In genomic region chrII:2090605-2091004, ce11 we compare ENCODE assay signal across 1 worm cellular context.
A peak's percentile ranks its signal among the peaks of the same experiment; 100 is the strongest.
TF ChIP-seq lines count a peak whose summit lies in the region.

TSS of gene trpl-5 (minus strand) at chrII:2090636.

TF ChIP-seq in whole organism, L4 larva, 104 proteins besides CTCF, POLR2A, EP300 and RAD21 (continued from another document):
- TF ChIP-seq daf-16 (GFP tag; optimal IDR thresholded peaks at IDR 0.05; lab: Kevin White, UChicago) (no peak), daf-16 (tag; optimal IDR thresholded peaks at IDR 0.05; lab: Kevin White, UChicago) (no peak), Y105C5A.15 (GFP tag; IDR thresholded peaks at IDR 0.05; lab: Robert Waterston, UW) (no peak), zfp-2 (tag; optimal IDR thresholded peaks at IDR 0.05; lab: Kevin White, UChicago) (no peak), spr-3 (GFP tag; optimal IDR thresholded peaks at IDR 0.05; lab: Kevin White, UChicago) (no peak), F44E2.7 (GFP tag; IDR thresholded peaks at IDR 0.05; lab: Robert Waterston, UW) (no peak), lin-29 (GFP tag; IDR thresholded peaks at IDR 0.05; lab: Robert Waterston, UW) (no peak), sdz-12 (GFP tag; optimal IDR thresholded peaks at IDR 0.05; lab: Kevin White, UChicago) (no peak), Y48G9A.11 (GFP tag; IDR thresholded peaks at IDR 0.05; lab: Robert Waterston, UW) (no peak), nhr-76 (tag; optimal IDR thresholded peaks at IDR 0.05; lab: Kevin White, UChicago) (no peak), egl-43 (GFP tag; IDR thresholded peaks at IDR 0.05; lab: Robert Waterston, UW) (no peak), dve-1 (tag; optimal IDR thresholded peaks at IDR 0.05; lab: Kevin White, UChicago; ENCODE audit: insufficient read depth) (no peak), gei-8 (GFP tag; optimal IDR thresholded peaks at IDR 0.05; lab: Kevin White, UChicago) (no peak), nhr-25 (tag; optimal IDR thresholded peaks at IDR 0.05; lab: Kevin White, UChicago; ENCODE audit: borderline replicate concordance, insufficient read depth) (no peak), madf-5 (GFP tag; IDR thresholded peaks at IDR 0.05; lab: Robert Waterston, UW) (no peak), cey-2 (tag; optimal IDR thresholded peaks at IDR 0.05; lab: Kevin White, UChicago; ENCODE audit: borderline replicate concordance, insufficient read depth) (no peak), ctbp-1 (GFP tag; IDR thresholded peaks at IDR 0.05; lab: Robert Waterston, UW) (no peak), ceh-28 (tag; optimal IDR thresholded peaks at IDR 0.05; lab: Kevin White, UChicago) (no peak), nhr-102 (tag; optimal IDR thresholded peaks at IDR 0.05; lab: Kevin White, UChicago) (no peak), F37D6.2 (tag; optimal IDR thresholded peaks at IDR 0.05; lab: Kevin White, UChicago) (no peak), dmd-9 (GFP tag; IDR thresholded peaks at IDR 0.05; lab: Robert Waterston, UW) (no peak), ztf-11 (tag; optimal IDR thresholded peaks at IDR 0.05; lab: Kevin White, UChicago) (no peak), hlh-11 (tag; optimal IDR thresholded peaks at IDR 0.05; lab: Kevin White, UChicago) (peak; percentile 43)
